Fruit fly (Drosophila melanogaster): ENCODE results near the gene TwdlD.

dm6 chr3R:26593847-26594542, 45.8 kb upstream of the TwdlD start:
- no peak for TF ChIP-seq sv (GFP tag; optimal IDR thresholded peaks at IDR 0.05)
- TF ChIP-seq Mio (GFP tag; optimal IDR thresholded peaks at IDR 0.05): no peak
- TF ChIP-seq dl (GFP tag; optimal IDR thresholded peaks at IDR 0.05; ENCODE audit: insufficient read depth in 1 of 2, partially characterized antibody in 2 of 2): no peak
- TF ChIP-seq Sp1 (GFP tag; optimal IDR thresholded peaks at IDR 0.05): no peak
- TF ChIP-seq Dfd (GFP tag; optimal IDR thresholded peaks at IDR 0.05): no peak
- no peak for TF ChIP-seq br (GFP tag; optimal IDR thresholded peaks at IDR 0.05)
- TF ChIP-seq Rel (GFP tag; optimal IDR thresholded peaks at IDR 0.05): no peak
- no peak for TF ChIP-seq Rel (tag; optimal IDR thresholded peaks at IDR 0.05)
- TF ChIP-seq HLH106 (tag; optimal IDR thresholded peaks at IDR 0.05): no peak
- no peak for TF ChIP-seq psq (GFP tag; optimal IDR thresholded peaks at IDR 0.05)
- no peak for TF ChIP-seq usp (GFP tag; optimal IDR thresholded peaks at IDR 0.05)
- no peak for TF ChIP-seq Hr78 (GFP tag; optimal IDR thresholded peaks at IDR 0.05)
